Fruit fly (Drosophila melanogaster): ENCODE results near the gene zfh1.

zfh1 gene

dm6 chr3R:30809287-30809933, 43.7 kb downstream of the zfh1 start:
- TF ChIP-seq Mio (GFP tag; optimal IDR thresholded peaks at IDR 0.05) (no peak), woc (GFP tag; optimal IDR thresholded peaks at IDR 0.05) (peak; percentile 14)

- TF ChIP-seq Sp1 (GFP tag; optimal IDR thresholded peaks at IDR 0.05) (no peak), tai (GFP tag; optimal IDR thresholded peaks at IDR 0.05) (no peak), dmrt93B (GFP tag; optimal IDR thresholded peaks at IDR 0.05) (no peak), CG32264 (GFP tag; optimal IDR thresholded peaks at IDR 0.05) (no peak), Dif (GFP tag; optimal IDR thresholded peaks at IDR 0.05; ENCODE audit: partially characterized antibody) (no peak), GATAd (GFP tag; optimal IDR thresholded peaks at IDR 0.05) (no peak), dsf (GFP tag; optimal IDR thresholded peaks at IDR 0.05; ENCODE audit: borderline replicate concordance) (no peak), fru (GFP tag; optimal IDR thresholded peaks at IDR 0.05) (no peak), woc (GFP tag; optimal IDR thresholded peaks at IDR 0.05) (no peak), CG9705 (GFP tag; optimal IDR thresholded peaks at IDR 0.05) (no peak), Rel (GFP tag; optimal IDR thresholded peaks at IDR 0.05) (no peak), Rel (tag; optimal IDR thresholded peaks at IDR 0.05) (no peak), Hr78 (GFP tag; optimal IDR thresholded peaks at IDR 0.05) (no peak), Hnf4 (GFP tag; optimal IDR thresholded peaks at IDR 0.05) (no peak), ey (GFP tag; optimal IDR thresholded peaks at IDR 0.05) (no peak), Jra (GFP tag; optimal IDR thresholded peaks at IDR 0.05) (no peak), rgr (GFP tag; optimal IDR thresholded peaks at IDR 0.05) (no peak), jim (GFP tag; optimal IDR thresholded peaks at IDR 0.05) (no peak), pan (optimal IDR thresholded peaks at IDR 0.05) (no peak), h (GFP tag; optimal IDR thresholded peaks at IDR 0.05) (no peak)
Measured at dm6 chr3R:30810274-30810813, 44.6 kb downstream of the zfh1 start.

DNA sequence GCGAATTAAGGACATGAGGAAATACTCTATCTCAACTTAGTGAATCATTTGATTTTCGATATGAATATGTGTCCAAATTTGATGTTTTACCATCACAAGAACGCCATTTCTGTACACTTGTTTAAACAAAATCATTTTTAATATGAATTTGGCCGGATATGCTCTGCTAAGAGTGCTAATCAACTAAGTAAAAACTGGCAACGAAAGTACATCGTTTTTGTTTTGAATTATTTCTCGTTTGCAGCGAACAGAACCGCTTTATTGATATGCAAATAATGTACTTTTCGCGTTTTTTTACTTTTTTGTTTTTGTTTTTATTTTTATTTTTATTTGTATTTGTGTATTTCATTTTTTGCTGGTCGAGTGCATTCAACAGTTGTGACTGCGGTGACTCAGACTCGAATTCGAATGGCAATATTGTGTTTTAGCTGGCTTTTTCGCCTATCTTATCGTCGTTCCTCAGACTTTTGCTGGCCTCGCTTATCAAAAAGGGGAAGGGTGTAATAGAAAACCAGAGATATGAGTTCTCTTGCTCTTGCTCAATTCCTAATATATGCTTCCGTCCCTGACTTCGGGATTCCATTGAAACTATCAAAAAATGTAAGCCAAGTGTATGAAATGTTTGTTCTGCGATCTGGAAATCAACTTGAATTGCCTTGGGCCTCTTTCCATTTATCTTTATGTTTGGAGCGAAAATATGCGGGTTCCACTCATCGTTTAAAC, 45.7 kb downstream of the zfh1 start:
- TF ChIP-seq Abd-B (GFP tag; optimal IDR thresholded peaks at IDR 0.05) (no peak), tai (GFP tag; optimal IDR thresholded peaks at IDR 0.05) (peak; percentile 78), CrebA (GFP tag; optimal IDR thresholded peaks at IDR 0.05; ENCODE audit: borderline replicate concordance) (no peak), ey (GFP tag; optimal IDR thresholded peaks at IDR 0.05) (peak; percentile 85), Vsx2 (GFP tag; optimal IDR thresholded peaks at IDR 0.05; ENCODE audit: partially characterized antibody) (no peak), psq (GFP tag; optimal IDR thresholded peaks at IDR 0.05) (peak; percentile 50), dmrt93B (GFP tag; optimal IDR thresholded peaks at IDR 0.05) (peak; percentile 43), Dif (GFP tag; optimal IDR thresholded peaks at IDR 0.05; ENCODE audit: partially characterized antibody) (no peak), Sp1 (GFP tag; optimal IDR thresholded peaks at IDR 0.05) (peak; percentile 68), CG32264 (GFP tag; optimal IDR thresholded peaks at IDR 0.05) (peak; percentile 48), Hr78 (GFP tag; optimal IDR thresholded peaks at IDR 0.05) (no peak), sage (GFP tag; optimal IDR thresholded peaks at IDR 0.05) (peak; percentile 33), woc (GFP tag; optimal IDR thresholded peaks at IDR 0.05) (peak; percentile 58), foxo (GFP tag; optimal IDR thresholded peaks at IDR 0.05) (peak; percentile 81 to 85), dsf (GFP tag; optimal IDR thresholded peaks at IDR 0.05; ENCODE audit: borderline replicate concordance) (peak; percentile 9), rgr (GFP tag; optimal IDR thresholded peaks at IDR 0.05) (peak; percentile 82), Hnf4 (GFP tag; optimal IDR thresholded peaks at IDR 0.05) (peak; percentile 68), GATAd (GFP tag; optimal IDR thresholded peaks at IDR 0.05) (no peak), brk (GFP tag; optimal IDR thresholded peaks at IDR 0.05) (peak; percentile 80), HLH106 (tag; optimal IDR thresholded peaks at IDR 0.05) (peak; percentile 75), sv (GFP tag; optimal IDR thresholded peaks at IDR 0.05) (no peak), Myc (optimal IDR thresholded peaks at IDR 0.05) (no peak), h (GFP tag; optimal IDR thresholded peaks at IDR 0.05) (peak; percentile 84), CG9705 (GFP tag; optimal IDR thresholded peaks at IDR 0.05) (no peak), Rel (GFP tag; optimal IDR thresholded peaks at IDR 0.05) (peak; percentile 14), Rel (tag; optimal IDR thresholded peaks at IDR 0.05) (peak; percentile 74), OdsH (GFP tag; optimal IDR thresholded peaks at IDR 0.05) (peak; percentile 73), fru (GFP tag; optimal IDR thresholded peaks at IDR 0.05) (peak; percentile 77), pan (optimal IDR thresholded peaks at IDR 0.05) (no peak), usp (GFP tag; optimal IDR thresholded peaks at IDR 0.05) (no peak), br (GFP tag; optimal IDR thresholded peaks at IDR 0.05) (peak; percentile 81), Jra (GFP tag; optimal IDR thresholded peaks at IDR 0.05) (peak; percentile 59), Mio (GFP tag; optimal IDR thresholded peaks at IDR 0.05) (no peak), jim (GFP tag; optimal IDR thresholded peaks at IDR 0.05) (no peak), Dfd (GFP tag; optimal IDR thresholded peaks at IDR 0.05) (no peak)

Measured in whole organism, wandering third instar larva.